Fruit fly (Drosophila melanogaster): ENCODE data around the gene cert.
A peak's percentile ranks its signal among the peaks of the same experiment; 100 is the strongest.

cert gene

dm6 chr3L:8308891-8309352 is 19.3 kb upstream of the cert start, which contains the start of gene BI-1 (continued):
- TF ChIP-seq eg (GFP tag; IDR thresholded peaks at IDR 0.05) (no peak), CG10669 (GFP tag; optimal IDR thresholded peaks at IDR 0.05) (no peak), CG8319 (GFP tag; optimal IDR thresholded peaks at IDR 0.05) (peak; percentile 63), Sox14 (GFP tag; optimal IDR thresholded peaks at IDR 0.05) (peak; percentile 28), esn (GFP tag; optimal IDR thresholded peaks at IDR 0.05) (peak; percentile 75), salr (GFP tag; optimal IDR thresholded peaks at IDR 0.05) (no peak), Lpt (GFP tag; optimal IDR thresholded peaks at IDR 0.05) (no peak)

DNA sequence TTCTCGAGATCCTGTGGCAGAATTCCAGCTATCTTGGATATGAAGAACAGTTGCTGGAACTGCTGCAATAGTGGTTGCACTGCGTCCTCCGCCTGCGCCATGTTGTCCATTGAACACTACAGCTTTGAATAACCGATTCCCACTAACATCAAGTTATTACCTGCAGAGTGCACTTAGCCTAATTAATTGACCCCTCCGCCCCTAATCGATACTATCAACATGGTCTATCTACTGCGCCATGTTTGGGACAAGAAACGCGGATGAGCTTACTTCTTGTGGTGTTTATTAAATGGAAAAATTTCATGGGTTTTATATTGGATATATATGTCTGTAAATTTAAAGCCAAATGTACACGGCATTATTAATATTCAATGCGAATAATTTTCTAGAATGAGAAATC is 17.2 kb upstream of the cert start, which contains the start of gene Gr66a:
Gene Gr66a (minus strand): TSS at position 101 of the 400 bp plus-strand sequence.
- no peak for TF ChIP-seq Sox102F (GFP tag; optimal IDR thresholded peaks at IDR 0.05)
- no peak for TF ChIP-seq CG10669 (GFP tag; optimal IDR thresholded peaks at IDR 0.05)
- no peak for TF ChIP-seq Lpt (GFP tag; optimal IDR thresholded peaks at IDR 0.05)

- TF ChIP-seq esn (GFP tag; optimal IDR thresholded peaks at IDR 0.05) (peak; percentile 37), fd85E (GFP tag; optimal IDR thresholded peaks at IDR 0.05) (no peak), ss (GFP tag; optimal IDR thresholded peaks at IDR 0.05) (peak in 1 of 2 experiments; percentile 43), Eip78C (GFP tag) (peak; percentile 49), CG6854 (GFP tag; optimal IDR thresholded peaks at IDR 0.05) (peak; percentile 9), Sox14 (GFP tag; optimal IDR thresholded peaks at IDR 0.05) (peak; percentile 75), topi (GFP tag; optimal IDR thresholded peaks at IDR 0.05) (peak; percentile 2), dsx (GFP tag; optimal IDR thresholded peaks at IDR 0.05; ENCODE audit: poor library complexity, severe bottlenecking) (peak; percentile 45), CG6808 (GFP tag; optimal IDR thresholded peaks at IDR 0.05) (no peak), CG6163 (GFP tag; IDR thresholded peaks at IDR 0.05) (no peak)
Measured at dm6 chr3L:8303912-8304311, 14.2 kb upstream of the cert start, which contains the start of the genes CG7194 and Sbp2. CG7194 (minus strand) TSS chr3L:8304059. Sbp2 (plus strand) TSS chr3L:8304157.

- TF ChIP-seq CG6854 (GFP tag; optimal IDR thresholded peaks at IDR 0.05) (no peak), Hr4 (GFP tag; optimal IDR thresholded peaks at IDR 0.05) (peak; percentile 69), net (GFP tag; optimal IDR thresholded peaks at IDR 0.05) (peak; percentile 65), CG32006 (GFP tag; optimal IDR thresholded peaks at IDR 0.05) (no peak), CG11902 (GFP tag; optimal IDR thresholded peaks at IDR 0.05) (peak; percentile 67), esn (GFP tag; optimal IDR thresholded peaks at IDR 0.05) (peak; percentile 83), CG6792 (GFP tag; optimal IDR thresholded peaks at IDR 0.05) (peak; percentile 72), Sox15 (GFP tag; optimal IDR thresholded peaks at IDR 0.05) (peak; percentile 59), CG31627 (GFP tag; optimal IDR thresholded peaks at IDR 0.05) (peak; percentile 75), dac (GFP tag; optimal IDR thresholded peaks at IDR 0.05) (peak; percentile 21), eg (GFP tag; IDR thresholded peaks at IDR 0.05) (no peak; the same call in 1 of the 3 replicates), CG1621 (tag; optimal IDR thresholded peaks at IDR 0.05) (no peak), CG4318 (GFP tag; optimal IDR thresholded peaks at IDR 0.05) (no peak), dsx (GFP tag; optimal IDR thresholded peaks at IDR 0.05; ENCODE audit: poor library complexity, severe bottlenecking) (peak; percentile 44), Blimp-1 (GFP tag; optimal IDR thresholded peaks at IDR 0.05) (no peak), cyc (GFP tag; optimal IDR thresholded peaks at IDR 0.05) (peak; percentile 72), CG8632 (GFP tag; optimal IDR thresholded peaks at IDR 0.05) (peak; percentile 65), fd59A (GFP tag; optimal IDR thresholded peaks at IDR 0.05) (peak; percentile 17), CG6276 (GFP tag; optimal IDR thresholded peaks at IDR 0.05) (no peak), spab (GFP tag; optimal IDR thresholded peaks at IDR 0.05) (no peak), Eip93F (GFP tag; optimal IDR thresholded peaks at IDR 0.05) (peak; percentile 58), Sox102F (GFP tag; optimal IDR thresholded peaks at IDR 0.05) (no peak), fd85E (GFP tag; optimal IDR thresholded peaks at IDR 0.05) (no peak), CG16779 (tag; optimal IDR thresholded peaks at IDR 0.05) (no peak), Sox14 (GFP tag; optimal IDR thresholded peaks at IDR 0.05) (peak; percentile 64), Gug (GFP tag; IDR thresholded peaks at IDR 0.05) (peak; percentile 70), Hr38 (GFP tag; optimal IDR thresholded peaks at IDR 0.05) (no peak), CG3919 (GFP tag; optimal IDR thresholded peaks at IDR 0.05) (peak; percentile 80), CG8319 (GFP tag; optimal IDR thresholded peaks at IDR 0.05) (peak; percentile 73), achi (GFP tag; optimal IDR thresholded peaks at IDR 0.05) (peak; percentile 74), pdm3 (GFP tag; optimal IDR thresholded peaks at IDR 0.05) (no peak), topi (GFP tag; optimal IDR thresholded peaks at IDR 0.05) (peak; percentile 79), CG10669 (GFP tag; optimal IDR thresholded peaks at IDR 0.05) (no peak), Eip75B (GFP tag; optimal IDR thresholded peaks at IDR 0.05) (no peak)
Measured at dm6 chr3L:8299224-8300130, 9.8 kb upstream of the cert start, which contains the start of the genes Arl5 and CG13671. Arl5 (minus strand) TSS chr3L:8299839. CG13671 (plus strand) TSS chr3L:8300064.

Data from whole organism, prepupa.